Worm (Caenorhabditis elegans): ENCODE data around the gene btb-19.

Gene btb-19

DNA sequence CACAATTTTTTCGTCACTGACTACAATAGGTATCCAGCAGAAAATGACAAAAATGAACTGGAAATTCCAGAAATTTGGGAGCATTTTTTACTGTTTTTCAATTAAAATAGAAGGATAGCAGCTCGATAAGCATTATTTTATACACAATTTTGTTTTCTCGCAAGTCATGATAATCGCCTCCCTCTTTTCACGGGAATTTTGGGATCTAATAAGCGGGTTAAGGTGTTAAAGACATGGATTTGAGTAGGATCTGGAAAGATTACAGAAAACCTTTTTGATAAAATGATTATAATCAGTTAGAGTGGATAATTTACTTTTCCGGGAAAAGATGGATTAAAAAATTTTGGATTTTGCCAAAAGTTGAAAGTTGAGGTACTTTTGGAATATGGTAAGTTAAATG lies 26.8 kb upstream of the btb-19 start, which contains the start of gene gcy-29:
TSS of gene gcy-29 (minus strand) at position 101 of the 400 bp plus-strand sequence.
- TF ChIP-seq ama-1 (optimal IDR thresholded peaks at IDR 0.05): no peak
- TF ChIP-seq ama-1 (GFP tag; optimal IDR thresholded peaks at IDR 0.05): no peak
- no peak for TF ChIP-seq F10E7.11 (tag; optimal IDR thresholded peaks at IDR 0.05)
- TF ChIP-seq somi-1 (GFP tag; optimal IDR thresholded peaks at IDR 0.05): no peak
- TF ChIP-seq atf-7 (tag; optimal IDR thresholded peaks at IDR 0.05): no peak
- TF ChIP-seq lsl-1 (GFP tag; optimal IDR thresholded peaks at IDR 0.05): no peak
- no peak for TF ChIP-seq sdz-38 (tag; optimal IDR thresholded peaks at IDR 0.05)
- no peak for TF ChIP-seq Y67H2A.10 (GFP tag; conservative IDR thresholded peaks at IDR 0.05)
- no peak for TF ChIP-seq mes-4 (tag; optimal IDR thresholded peaks at IDR 0.05)
- TF ChIP-seq ceh-27 (GFP tag; optimal IDR thresholded peaks at IDR 0.05): no peak
- TF ChIP-seq bed-1 (GFP tag; IDR thresholded peaks at IDR 0.05): no peak
- no peak for TF ChIP-seq nfya-2 (GFP tag; IDR thresholded peaks at IDR 0.05)

DNA sequence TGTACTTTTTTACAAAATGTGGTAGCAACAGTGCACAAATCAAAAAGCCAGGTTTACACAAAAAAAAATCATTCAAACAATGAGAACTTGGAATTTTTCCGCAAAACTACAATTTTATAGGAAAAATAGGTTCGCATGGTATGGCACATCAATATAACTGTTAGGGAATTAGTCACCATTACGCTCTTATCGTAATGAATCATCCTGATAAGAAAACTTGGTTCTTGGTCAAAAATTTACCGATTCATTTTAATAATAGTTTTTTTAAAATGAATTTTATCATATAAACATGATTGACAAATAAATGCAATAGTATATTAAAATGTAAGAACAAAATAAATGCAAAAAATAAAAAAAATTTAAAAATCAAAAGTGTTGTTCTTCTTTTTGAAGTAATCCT lies 18.6 kb upstream of the btb-19 start:
- TF ChIP-seq nfya-2 (GFP tag; IDR thresholded peaks at IDR 0.05) (no peak), xnd-1 (tag; optimal IDR thresholded peaks at IDR 0.05) (no peak), ama-1 (optimal IDR thresholded peaks at IDR 0.05) (no peak), ama-1 (GFP tag; optimal IDR thresholded peaks at IDR 0.05) (no peak), lin-54 (GFP tag; optimal IDR thresholded peaks at IDR 0.05) (no peak), egl-44 (GFP tag; IDR thresholded peaks at IDR 0.05) (no peak), hsf-1 (GFP tag; IDR thresholded peaks at IDR 0.05) (no peak), lin-35 (GFP tag; optimal IDR thresholded peaks at IDR 0.05) (no peak), attf-3 (GFP tag; conservative IDR thresholded peaks at IDR 0.05) (no peak), ceh-100 (GFP tag; IDR thresholded peaks at IDR 0.05) (no peak), sea-2 (GFP tag; IDR thresholded peaks at IDR 0.05) (no peak), B0035.1 (tag; optimal IDR thresholded peaks at IDR 0.05) (no peak), F57C9.4 (tag; optimal IDR thresholded peaks at IDR 0.05) (no peak), ceh-27 (GFP tag; optimal IDR thresholded peaks at IDR 0.05) (no peak), rpc-1 (optimal IDR thresholded peaks at IDR 0.05) (no peak), rpc-1 (tag; optimal IDR thresholded peaks at IDR 0.05) (no peak), mel-28 (tag; optimal IDR thresholded peaks at IDR 0.05; ENCODE audit: borderline replicate concordance) (no peak), snpc-3.4 (tag; optimal IDR thresholded peaks at IDR 0.05) (no peak), efl-1 (GFP tag; optimal IDR thresholded peaks at IDR 0.05) (no peak), nhr-80 (tag; optimal IDR thresholded peaks at IDR 0.05) (no peak), die-1 (tag; optimal IDR thresholded peaks at IDR 0.05) (no peak), hmg-1.2 (GFP tag; IDR thresholded peaks at IDR 0.05) (no peak)

DNA sequence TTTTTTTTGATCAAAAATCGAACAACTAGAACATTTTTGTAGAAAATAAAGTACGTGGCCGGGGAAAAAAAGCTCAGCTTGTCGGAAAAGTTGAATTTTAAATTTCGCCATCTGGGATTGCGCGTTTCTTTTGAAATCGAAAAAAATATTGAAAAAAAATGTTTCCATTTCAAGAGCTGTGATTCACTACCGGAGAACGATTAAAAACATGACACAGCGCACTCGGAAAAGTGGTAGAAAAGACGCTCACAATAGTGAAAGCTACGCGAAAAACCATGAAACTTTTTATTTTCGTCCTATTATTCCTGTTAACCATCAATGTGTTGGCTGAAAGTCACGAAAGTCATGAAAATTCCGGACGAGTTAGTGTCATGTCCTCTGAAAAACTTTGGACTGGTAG lies 15.8 kb upstream of the btb-19 start, which contains the start of the genes clec-147 and C04H5.7:
TSS of gene clec-147 (minus strand) at position 101 of the 400 bp plus-strand sequence.
TSS of gene C04H5.7 (plus strand) at position 219 of the 400 bp plus-strand sequence.
- no peak for TF ChIP-seq ceh-27 (GFP tag; optimal IDR thresholded peaks at IDR 0.05)
- no peak for TF ChIP-seq F37B4.10 (GFP tag; IDR thresholded peaks at IDR 0.05)
- no peak for TF ChIP-seq lir-1 (GFP tag; conservative IDR thresholded peaks at IDR 0.05)
- no peak for TF ChIP-seq lsl-1 (GFP tag; optimal IDR thresholded peaks at IDR 0.05)
- TF ChIP-seq hmg-20 (GFP tag; IDR thresholded peaks at IDR 0.05): no peak

DNA sequence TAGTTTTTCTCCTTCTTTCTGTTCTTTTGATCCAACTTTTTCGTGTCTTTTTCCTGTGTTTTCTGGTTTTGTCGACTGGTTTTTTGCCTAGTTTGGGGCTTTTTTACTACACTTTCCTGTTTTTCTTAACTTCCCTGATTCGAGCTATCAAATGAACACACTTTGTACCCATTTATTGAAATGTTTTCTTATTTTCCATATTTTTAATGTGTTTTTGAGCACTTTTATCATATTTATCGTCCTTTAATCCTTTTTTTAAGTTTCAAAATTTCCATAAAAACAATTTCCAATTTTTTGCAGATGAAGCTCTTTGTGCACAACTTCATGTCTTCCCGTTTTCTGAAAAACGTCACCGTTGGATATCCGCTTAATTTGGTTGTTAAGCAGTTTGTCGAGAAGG lies 12.1 kb upstream of the btb-19 start, which contains the start of gene C04H5.1:
TSS of gene C04H5.1 (plus strand) at position 301 of the 400 bp plus-strand sequence.
- no peak for TF ChIP-seq snpc-1.1 (tag; optimal IDR thresholded peaks at IDR 0.05; ENCODE audit: insufficient read depth)
- TF ChIP-seq hmg-1.2 (GFP tag; IDR thresholded peaks at IDR 0.05): no peak
- no peak for TF ChIP-seq snpc-3.4 (tag; optimal IDR thresholded peaks at IDR 0.05)
- no peak for TF ChIP-seq ama-1 (optimal IDR thresholded peaks at IDR 0.05)
- no peak for TF ChIP-seq ama-1 (GFP tag; optimal IDR thresholded peaks at IDR 0.05)
- no peak for TF ChIP-seq unc-130 (GFP tag; optimal IDR thresholded peaks at IDR 0.05)
- TF ChIP-seq ceh-91 (GFP tag; IDR thresholded peaks at IDR 0.05): no peak
- no peak for TF ChIP-seq snpc-1.3 (tag; optimal IDR thresholded peaks at IDR 0.05; ENCODE audit: insufficient read depth)
- no peak for TF ChIP-seq ZK185.1 (tag; optimal IDR thresholded peaks at IDR 0.05; ENCODE audit: poor library complexity, severe bottlenecking)
- no peak for TF ChIP-seq F52B5.7 (tag; optimal IDR thresholded peaks at IDR 0.05)
- TF ChIP-seq nfya-1 (tag; optimal IDR thresholded peaks at IDR 0.05; ENCODE audit: borderline replicate concordance, insufficient read depth): no peak
- no peak for TF ChIP-seq B0261.1 (tag; optimal IDR thresholded peaks at IDR 0.05)
- no peak for TF ChIP-seq dox-1 (GFP tag; IDR thresholded peaks at IDR 0.05)
- TF ChIP-seq hrde-1 (tag; optimal IDR thresholded peaks at IDR 0.05; ENCODE audit: borderline replicate concordance): no peak
- no peak for TF ChIP-seq K11D2.4 (GFP tag; IDR thresholded peaks at IDR 0.05)

Data from whole organism, young adult.